Fruit fly (Drosophila melanogaster) whole organism, wandering third instar larva: Measurements from ENCODE around the gene CG14841.

ENCODE experiments used
- Abd-B ChIP-seq: fragments of >200 bp; optimal IDR thresholded peaks from 2 replicates; lab custom pipeline; 2017; ENCODE audit warnings: missing biosample characterization, missing genetic modification characterization
- CG32264 ChIP-seq: fragments of 200-800 bp; sonication (Bioruptor generic); optimal IDR thresholded peaks from 2 replicates; lab custom pipeline; 2016; ENCODE audit warnings: missing biosample characterization, missing genetic modification characterization
- CG9705 ChIP-seq: fragments of 200-800 bp; sonication (Bioruptor generic); optimal IDR thresholded peaks from 2 replicates; lab custom pipeline; 2018; ENCODE audit warnings: missing biosample characterization, mild to moderate bottlenecking, missing genetic modification characterization
- CrebA ChIP-seq: fragments of 200-800 bp; sonication (Bioruptor generic); optimal IDR thresholded peaks from 2 replicates; lab custom pipeline; 2016; ENCODE audit warnings: missing biosample characterization, mild to moderate bottlenecking, missing genetic modification characterization, borderline replicate concordance
- Dfd ChIP-seq: fragments of >200 bp; optimal IDR thresholded peaks from 2 replicates; lab custom pipeline; 2017; ENCODE audit warnings: missing biosample characterization, missing genetic modification characterization
- Dif ChIP-seq: fragments of 200-275, 200-300 bp; sonication (Bioruptor generic); optimal IDR thresholded peaks from 2 replicates; lab custom pipeline; 2018; ENCODE audit warnings: missing biosample characterization, missing genetic modification characterization; ENCODE audit not compliant: partially characterized antibody
- GATAd ChIP-seq: sonication (Bioruptor generic); optimal IDR thresholded peaks from 2 replicates; lab custom pipeline; 2016; ENCODE audit warnings: missing biosample characterization, missing genetic modification characterization
- HLH106 ChIP-seq: fragments of 200-800 bp; optimal IDR thresholded peaks from 3 replicates; lab custom pipeline; 2019; ENCODE audit warnings: missing biosample characterization, mild to moderate bottlenecking, missing genetic modification characterization, moderate library complexity
- Hnf4 ChIP-seq: fragments of 200-800 bp; sonication (Bioruptor generic); optimal IDR thresholded peaks from 2 replicates; lab custom pipeline; 2016; ENCODE audit warnings: missing biosample characterization, mild to moderate bottlenecking, missing genetic modification characterization
- Hr78 ChIP-seq: fragments of >200 bp; optimal IDR thresholded peaks from 2 replicates; lab custom pipeline; 2017; ENCODE audit warnings: missing biosample characterization, missing genetic modification characterization
- Hr83 ChIP-seq: fragments of 200-300 bp; sonication (Bioruptor generic); optimal IDR thresholded peaks from 2 replicates; lab custom pipeline; 2016; ENCODE audit warnings: missing biosample characterization, mild to moderate bottlenecking, missing genetic modification characterization, moderate library complexity; ENCODE audit not compliant: poor library complexity, severe bottlenecking
- Jra ChIP-seq: sonication (Bioruptor generic); optimal IDR thresholded peaks from 2 replicates; lab custom pipeline; 2016; ENCODE audit warnings: missing biosample characterization, missing genetic modification characterization
- Mio ChIP-seq: sonication (Bioruptor generic); optimal IDR thresholded peaks from 2 replicates; lab custom pipeline; 2016; ENCODE audit warnings: missing biosample characterization, missing genetic modification characterization
- Myc ChIP-seq: fragments of >200 bp; optimal IDR thresholded peaks from 2 replicates; lab custom pipeline; 2017
- N ChIP-seq: fragments of >200 bp; optimal IDR thresholded peaks from 2 replicates; lab custom pipeline; 2018; ENCODE audit warnings: missing biosample characterization, missing external identifiers, missing genetic modification characterization
- OdsH ChIP-seq: fragments of 200-800 bp; sonication (Bioruptor generic); optimal IDR thresholded peaks from 2 replicates; lab custom pipeline; 2016; ENCODE audit warnings: missing biosample characterization, mild to moderate bottlenecking, missing genetic modification characterization
- Rel ChIP-seq, 2 experiments: fragments of 200-800 bp; sonication (Bioruptor generic) in 1 of 2; optimal IDR thresholded peaks; 2 replicates in 1 of 2; 3 replicates in 1 of 2; lab custom pipeline; 2016 to 2019; ENCODE audit warnings: mild to moderate bottlenecking in 2 of 2, missing biosample characterization in 2 of 2, missing genetic modification characterization in 2 of 2, moderate library complexity in 1 of 2
- Sp1 ChIP-seq: fragments of 200-800 bp; sonication (Bioruptor generic); optimal IDR thresholded peaks from 3 replicates; lab custom pipeline; 2019; ENCODE audit warnings: missing biosample characterization, mild to moderate bottlenecking, missing genetic modification characterization, moderate library complexity
- Vsx2 ChIP-seq: fragments of 200-300, 225-300 bp; sonication (Bioruptor generic); optimal IDR thresholded peaks from 2 replicates; lab custom pipeline; 2018; ENCODE audit warnings: missing biosample characterization, missing genetic modification characterization; ENCODE audit not compliant: partially characterized antibody
- br ChIP-seq: fragments of 200-800 bp; sonication (Bioruptor generic); optimal IDR thresholded peaks from 2 replicates; lab custom pipeline; 2016; ENCODE audit warnings: missing biosample characterization, missing genetic modification characterization
- brk ChIP-seq: fragments of 200-800 bp; sonication (Bioruptor generic); optimal IDR thresholded peaks from 2 replicates; lab custom pipeline; 2016; ENCODE audit warnings: missing biosample characterization, mild to moderate bottlenecking, missing genetic modification characterization
- dl ChIP-seq, 2 experiments: fragments of 175-275, 200-275 bp in 1 of 2; fragments of 200-275 bp in 1 of 2; sonication (Bioruptor generic); optimal IDR thresholded peaks; lab custom pipeline; 2018; ENCODE audit warnings: mild to moderate bottlenecking in 2 of 2, missing biosample characterization in 2 of 2, missing genetic modification characterization in 2 of 2, moderate library complexity in 2 of 2; ENCODE audit not compliant: partially characterized antibody in 2 of 2, insufficient read depth in 1 of 2
- dmrt93B ChIP-seq: fragments of 200-800 bp; sonication (Bioruptor generic); optimal IDR thresholded peaks from 2 replicates; lab custom pipeline; 2018; ENCODE audit warnings: missing biosample characterization, mild to moderate bottlenecking, missing genetic modification characterization
- dsf ChIP-seq: sonication (Bioruptor generic); optimal IDR thresholded peaks from 2 replicates; lab custom pipeline; 2016; ENCODE audit warnings: missing biosample characterization, missing genetic modification characterization, borderline replicate concordance
- ey ChIP-seq: fragments of 200-800 bp; sonication (Bioruptor generic); optimal IDR thresholded peaks from 2 replicates; lab custom pipeline; 2016; ENCODE audit warnings: missing biosample characterization, missing genetic modification characterization
- foxo ChIP-seq, 2 experiments: fragments of 200-800 bp; sonication (Bioruptor generic); optimal IDR thresholded peaks; 2 replicates in 1 of 2; 3 replicates in 1 of 2; lab custom pipeline; 2016 to 2017; ENCODE audit warnings: missing biosample characterization in 2 of 2, missing genetic modification characterization in 2 of 2
- fru ChIP-seq: fragments of 200-800 bp; sonication (Bioruptor generic); optimal IDR thresholded peaks from 3 replicates; lab custom pipeline; 2016; ENCODE audit warnings: missing biosample characterization, mild to moderate bottlenecking, missing genetic modification characterization
- h ChIP-seq: fragments of 200-800 bp; sonication (Bioruptor generic); optimal IDR thresholded peaks from 3 replicates; lab custom pipeline; 2016; ENCODE audit warnings: missing biosample characterization, mild to moderate bottlenecking, missing genetic modification characterization
- jim ChIP-seq: fragments of 175-275, 200-325 bp; sonication (Bioruptor generic); optimal IDR thresholded peaks from 2 replicates; lab custom pipeline; 2016; ENCODE audit warnings: missing biosample characterization, mild to moderate bottlenecking, missing genetic modification characterization
- lola ChIP-seq: fragments of >200 bp; optimal IDR thresholded peaks from 2 replicates; lab custom pipeline; 2017; ENCODE audit warnings: missing biosample characterization, missing genetic modification characterization
- pan ChIP-seq: fragments of >200 bp; optimal IDR thresholded peaks from 2 replicates; lab custom pipeline; 2017
- psq ChIP-seq: fragments of 200-800 bp; sonication (Bioruptor generic); optimal IDR thresholded peaks from 3 replicates; lab custom pipeline; 2017; ENCODE audit warnings: missing biosample characterization, mild to moderate bottlenecking, missing genetic modification characterization, moderate library complexity
- rgr ChIP-seq: fragments of 200-800 bp; sonication (Bioruptor generic); optimal IDR thresholded peaks from 3 replicates; lab custom pipeline; 2016; ENCODE audit warnings: missing biosample characterization, mild to moderate bottlenecking, missing genetic modification characterization
- sage ChIP-seq: fragments of 200-800 bp; sonication (Bioruptor generic); optimal IDR thresholded peaks from 2 replicates; lab custom pipeline; 2016; ENCODE audit warnings: missing biosample characterization, mild to moderate bottlenecking, missing genetic modification characterization
- sv ChIP-seq: fragments of 200-800 bp; sonication (Bioruptor generic); optimal IDR thresholded peaks from 3 replicates; lab custom pipeline; 2016; ENCODE audit warnings: missing biosample characterization, missing genetic modification characterization
- tai ChIP-seq: sonication (Bioruptor generic); optimal IDR thresholded peaks from 2 replicates; lab custom pipeline; 2016; ENCODE audit warnings: missing biosample characterization, missing genetic modification characterization
- usp ChIP-seq: fragments of >200 bp; optimal IDR thresholded peaks from 2 replicates; lab custom pipeline; 2017; ENCODE audit warnings: missing biosample characterization, missing genetic modification characterization
- woc ChIP-seq: sonication (Bioruptor generic); optimal IDR thresholded peaks from 2 replicates; lab custom pipeline; 2016; ENCODE audit warnings: missing biosample characterization, mild to moderate bottlenecking, missing genetic modification characterization

CG14841 gene

DNA sequence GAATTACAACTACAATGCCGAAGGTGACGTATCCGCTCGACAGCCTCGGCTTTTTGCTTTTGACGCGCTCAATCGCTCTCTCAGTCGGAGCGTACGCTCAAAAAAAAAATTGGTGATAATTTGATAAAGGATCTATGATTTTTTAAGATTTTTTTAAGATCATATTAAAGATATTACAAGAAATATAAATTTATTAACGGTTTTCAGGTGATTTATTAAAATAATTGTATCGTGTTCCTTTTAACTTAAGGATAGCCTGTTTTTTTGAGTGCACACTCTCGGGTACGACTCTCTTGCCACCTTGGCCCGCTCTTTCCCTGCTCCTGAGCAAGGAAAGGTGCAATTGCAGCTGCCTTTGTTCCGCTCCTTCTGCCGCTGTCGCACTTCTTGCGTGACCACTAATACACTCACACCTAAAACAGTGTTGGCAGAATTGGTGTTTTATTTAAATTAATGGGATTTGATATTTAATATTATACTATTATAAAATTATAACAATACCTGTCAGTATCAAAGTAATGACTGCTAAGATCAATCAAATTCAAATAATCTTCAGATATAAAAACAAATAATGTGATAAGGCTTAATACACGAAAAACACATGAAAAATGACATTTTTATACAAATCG is 15.8 kb upstream of the CG14841 start:
- TF ChIP-seq Dfd (no peak), Hnf4 (GFP tag; lab: Kevin White, UChicago) (peak; percentile 92), h (peak; percentile 96), ey (peak; percentile 85), pan (lab: Kevin White, UChicago) (no peak), fru (GFP tag; lab: Kevin White, UChicago) (peak; percentile 91), jim (GFP tag; lab: Kevin White, UChicago) (no peak), woc (GFP tag; lab: Kevin White, UChicago) (peak; percentile 86), foxo (GFP tag; optimal IDR thresholded peaks at IDR 0.05; lab: Kevin White, UChicago) (peak; percentile 58 to 96), psq (peak; percentile 93), N (GFP tag; lab: Kevin White, UChicago) (no peak), Mio (no peak), br (peak; percentile 90), Abd-B (no peak), Rel (GFP tag; optimal IDR thresholded peaks at IDR 0.05; lab: Kevin White, UChicago) (peak; percentile 94), Rel (tag; optimal IDR thresholded peaks at IDR 0.05; lab: Kevin White, UChicago) (peak; percentile 87), Hr78 (GFP tag; lab: Kevin White, UChicago) (no peak), OdsH (GFP tag; lab: Kevin White, UChicago) (peak; percentile 95), Sp1 (GFP tag; lab: Kevin White, UChicago) (peak; percentile 98), sv (peak; percentile 62), usp (no peak), sage (GFP tag; lab: Kevin White, UChicago) (peak; percentile 93), Hr83 (no peak), tai (no peak), dmrt93B (GFP tag; lab: Kevin White, UChicago) (peak; percentile 82), HLH106 (tag; lab: Kevin White, UChicago) (peak; percentile 97), CrebA (GFP tag; lab: Kevin White, UChicago) (peak; percentile 92), Dif (GFP tag; lab: Kevin White, UChicago) (no peak), Vsx2 (GFP tag; lab: Kevin White, UChicago) (no peak), rgr (GFP tag; lab: Kevin White, UChicago) (peak; percentile 95), brk (peak; percentile 96), Myc (lab: Kevin White, UChicago) (no peak), lola (no peak), CG32264 (GFP tag; lab: Kevin White, UChicago) (peak; percentile 65), CG9705 (GFP tag; lab: Kevin White, UChicago) (peak; percentile 94), dl (GFP tag; optimal IDR thresholded peaks at IDR 0.05; lab: Kevin White, UChicago; ENCODE audit: insufficient read depth in 1 of 2, partially characterized antibody in 2 of 2) (peak in 1 of 2 experiments; percentile 20), dsf (GFP tag; lab: Kevin White, UChicago) (peak; percentile 74), GATAd (GFP tag; lab: Kevin White, UChicago) (peak; percentile 59), Jra (peak; percentile 82)

DNA sequence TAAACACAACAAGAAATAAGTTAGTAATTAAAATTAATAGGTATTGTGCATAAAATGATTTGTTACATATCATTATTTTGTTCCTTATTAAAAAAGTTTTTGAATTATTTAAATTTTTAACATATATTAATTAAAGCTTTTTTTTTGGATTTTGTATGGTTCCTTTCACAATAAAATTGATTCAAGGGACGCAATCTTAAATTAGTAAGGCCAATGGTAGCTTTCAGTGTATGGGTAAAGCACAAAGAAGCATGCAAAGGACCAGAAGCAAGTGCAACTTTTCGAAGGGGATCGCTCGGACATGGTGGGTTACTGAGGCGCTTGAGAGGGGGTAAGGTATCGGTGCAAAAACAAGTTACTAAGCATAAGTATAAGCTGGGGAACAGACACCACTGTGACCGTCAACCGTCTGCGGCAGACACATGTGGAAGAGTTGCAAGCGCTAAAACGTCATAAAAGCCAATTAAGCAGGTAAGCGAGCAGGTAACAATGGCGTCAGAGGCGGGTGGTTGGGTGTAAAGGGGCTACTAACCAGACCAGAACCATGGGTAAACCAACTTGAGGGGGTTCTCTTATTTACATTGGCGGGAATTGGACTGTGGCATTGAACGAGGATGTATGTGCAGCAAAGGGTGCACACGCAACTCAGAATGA is 13.4 kb upstream of the CG14841 start:
- TF ChIP-seq Sp1 (GFP tag; lab: Kevin White, UChicago) = peak; percentile 74
- no peak for TF ChIP-seq brk
- peak; percentile 92 for TF ChIP-seq Vsx2 (GFP tag; lab: Kevin White, UChicago)
- peak; percentile 0 for TF ChIP-seq dmrt93B (GFP tag; lab: Kevin White, UChicago)
- no peak for TF ChIP-seq fru (GFP tag; lab: Kevin White, UChicago)
- peak; percentile 49 for TF ChIP-seq HLH106 (tag; lab: Kevin White, UChicago)
- TF ChIP-seq dsf (GFP tag; lab: Kevin White, UChicago) = no peak
- TF ChIP-seq Dif (GFP tag; lab: Kevin White, UChicago) = peak; percentile 52
- TF ChIP-seq foxo (GFP tag; optimal IDR thresholded peaks at IDR 0.05; lab: Kevin White, UChicago) = peak in 1 of 2 experiments; percentile 59
- peak; percentile 61 for TF ChIP-seq OdsH (GFP tag; lab: Kevin White, UChicago)
- no peak for TF ChIP-seq GATAd (GFP tag; lab: Kevin White, UChicago)
- no peak for TF ChIP-seq lola
- peak; percentile 64 for TF ChIP-seq psq
